Worm (Caenorhabditis elegans) whole organism, L2 larva: ENCODE results near the gene ZC449.5.

Experiments
- F13H6.1 ChIP-seq: sonication (generic microtip); optimal IDR thresholded peaks from 2 replicates; lab custom pipeline; 2016; ENCODE audit warnings: missing genetic modification characterization, missing compliant biosample characterization
- ZK546.5 ChIP-seq: sonication (generic microtip); optimal IDR thresholded peaks from 2 replicates; lab custom pipeline; 2017; ENCODE audit warnings: missing biosample characterization, missing genetic modification characterization
- aly-2 ChIP-seq: fragments of 150-350 bp; optimal IDR thresholded peaks from 2 replicates; lab custom pipeline; 2014; ENCODE audit warnings: missing biosample characterization, missing genetic modification characterization
- ama-1 ChIP-seq: fragments of 150-350 bp; optimal IDR thresholded peaks from 2 replicates; lab custom pipeline; 2018; ENCODE audit warnings: inconsistent platforms
- blmp-1 ChIP-seq: sonication (generic microtip); optimal IDR thresholded peaks from 2 replicates; lab custom pipeline; 2017; ENCODE audit warnings: missing genetic modification characterization, mild to moderate bottlenecking, missing compliant biosample characterization, antibody characterized with exemption, moderate library complexity; ENCODE audit not compliant: insufficient read depth
- ceh-16 ChIP-seq: fragments of 150-350 bp; optimal IDR thresholded peaks from 2 replicates; lab custom pipeline; 2014; ENCODE audit warnings: missing biosample characterization, missing genetic modification characterization
- ceh-82 ChIP-seq: fragments of 150-350 bp; optimal IDR thresholded peaks from 2 replicates; lab custom pipeline; 2014; ENCODE audit warnings: missing biosample characterization, missing genetic modification characterization
- crh-2 ChIP-seq: sonication (generic microtip); optimal IDR thresholded peaks from 2 replicates; lab custom pipeline; 2017; ENCODE audit warnings: missing biosample characterization, missing genetic modification characterization
- egl-27 ChIP-seq: sonication (generic microtip); optimal IDR thresholded peaks from 3 replicates; lab custom pipeline; 2017; ENCODE audit warnings: missing biosample characterization, missing genetic modification reagents, missing genetic modification characterization
- elt-1 ChIP-seq: fragments of 150-350 bp; optimal IDR thresholded peaks from 2 replicates; lab custom pipeline; 2014; ENCODE audit warnings: missing biosample characterization, missing genetic modification characterization
- gmeb-1 ChIP-seq: fragments of 150-350 bp; optimal IDR thresholded peaks from 2 replicates; lab custom pipeline; 2014; ENCODE audit warnings: missing biosample characterization, missing genetic modification characterization
- lin-11 ChIP-seq: fragments of 150-350 bp; sonication (generic microtip); optimal IDR thresholded peaks from 2 replicates; lab custom pipeline; 2014; ENCODE audit warnings: missing biosample characterization, missing genetic modification characterization, inconsistent platforms, mixed read lengths
- lin-13 ChIP-seq: fragments of 150-350 bp; optimal IDR thresholded peaks from 2 replicates; lab custom pipeline; 2014; ENCODE audit warnings: missing biosample characterization, missing genetic modification reagents, missing genetic modification characterization
- mab-5 ChIP-seq: fragments of 150-350 bp; optimal IDR thresholded peaks from 2 replicates; lab custom pipeline; 2014; ENCODE audit warnings: missing biosample characterization, missing genetic modification characterization
- mbf-1 ChIP-seq: sonication (generic microtip); optimal IDR thresholded peaks from 2 replicates; lab custom pipeline; 2017; ENCODE audit warnings: missing biosample characterization, missing genetic modification characterization
- mdl-1 ChIP-seq, 2 experiments: fragments of 150-350 bp in 1 of 2; sonication (generic microtip) in 1 of 2; optimal IDR thresholded peaks; 2 replicates each; lab custom pipeline; 2017; ENCODE audit warnings: missing biosample characterization in 2 of 2, missing genetic modification characterization in 2 of 2
- nhr-10 ChIP-seq: sonication (generic microtip); optimal IDR thresholded peaks from 2 replicates; lab custom pipeline; 2017; ENCODE audit warnings: missing biosample characterization, missing genetic modification characterization
- nhr-12 ChIP-seq: fragments of 150-350 bp; optimal IDR thresholded peaks from 2 replicates; lab custom pipeline; 2014; ENCODE audit warnings: missing biosample characterization, missing genetic modification characterization
- nhr-129 ChIP-seq: fragments of 150-350 bp; optimal IDR thresholded peaks from 2 replicates; lab custom pipeline; 2014; ENCODE audit warnings: missing biosample characterization, missing genetic modification characterization
- nhr-21 ChIP-seq: fragments of 150-350 bp; optimal IDR thresholded peaks from 2 replicates; lab custom pipeline; 2014; ENCODE audit warnings: missing biosample characterization, missing genetic modification characterization
- nhr-23 ChIP-seq: fragments of 150-350 bp; optimal IDR thresholded peaks from 2 replicates; lab custom pipeline; 2014; ENCODE audit warnings: missing biosample characterization, missing genetic modification reagents, missing genetic modification characterization
- nhr-237 ChIP-seq: fragments of 150-350 bp; optimal IDR thresholded peaks from 2 replicates; lab custom pipeline; 2014; ENCODE audit warnings: missing biosample characterization, missing genetic modification characterization
- nhr-6 ChIP-seq: fragments of 150-350 bp; optimal IDR thresholded peaks from 2 replicates; lab custom pipeline; 2014; ENCODE audit warnings: missing biosample characterization, missing genetic modification characterization
- nhr-77 ChIP-seq: fragments of 150-350 bp; optimal IDR thresholded peaks from 2 replicates; lab custom pipeline; 2014; ENCODE audit warnings: missing biosample characterization, missing genetic modification characterization
- peb-1 ChIP-seq: fragments of 150-350 bp; optimal IDR thresholded peaks from 2 replicates; lab custom pipeline; 2014; ENCODE audit warnings: missing biosample characterization, missing genetic modification characterization
- skn-1 ChIP-seq: sonication (generic microtip); optimal IDR thresholded peaks from 2 replicates; lab custom pipeline; 2017; ENCODE audit warnings: missing biosample characterization, missing genetic modification characterization
- sma-9 ChIP-seq, 2 experiments: fragments of 150-350 bp in 1 of 2; sonication (generic microtip) in 1 of 2; optimal IDR thresholded peaks; 2 replicates each; lab custom pipeline; 2014 to 2016; ENCODE audit warnings: missing genetic modification characterization in 2 of 2, mild to moderate bottlenecking in 1 of 2, missing biosample characterization in 1 of 2, missing compliant biosample characterization in 1 of 2, missing genetic modification reagents in 1 of 2, moderate library complexity in 1 of 2
- snpc-4 ChIP-seq: fragments of 150-350 bp; optimal IDR thresholded peaks from 2 replicates; lab custom pipeline; 2014; ENCODE audit warnings: missing biosample characterization, missing genetic modification characterization
- unc-39 ChIP-seq: fragments of 150-350 bp; optimal IDR thresholded peaks from 2 replicates; lab custom pipeline; 2014; ENCODE audit warnings: missing biosample characterization, missing genetic modification characterization
- unc-55 ChIP-seq: fragments of 150-350 bp; sonication (generic microtip); optimal IDR thresholded peaks from 3 replicates; lab custom pipeline; 2014; ENCODE audit warnings: missing biosample characterization, missing genetic modification reagents, missing genetic modification characterization
- unc-62 ChIP-seq: fragments of 150-350 bp; optimal IDR thresholded peaks from 2 replicates; lab custom pipeline; 2014; ENCODE audit warnings: missing biosample characterization, missing genetic modification reagents, missing genetic modification characterization
- zag-1 ChIP-seq: fragments of 150-350 bp; optimal IDR thresholded peaks from 2 replicates; lab custom pipeline; 2014; ENCODE audit warnings: missing biosample characterization, missing genetic modification characterization
- ztf-11 ChIP-seq: sonication (generic microtip); optimal IDR thresholded peaks from 2 replicates; lab custom pipeline; 2017; ENCODE audit warnings: missing biosample characterization, missing genetic modification characterization
- ztf-4 ChIP-seq: fragments of 150-350 bp; optimal IDR thresholded peaks from 2 replicates; lab custom pipeline; 2014; ENCODE audit warnings: missing biosample characterization, missing genetic modification characterization

Gene ZC449.5

DNA sequence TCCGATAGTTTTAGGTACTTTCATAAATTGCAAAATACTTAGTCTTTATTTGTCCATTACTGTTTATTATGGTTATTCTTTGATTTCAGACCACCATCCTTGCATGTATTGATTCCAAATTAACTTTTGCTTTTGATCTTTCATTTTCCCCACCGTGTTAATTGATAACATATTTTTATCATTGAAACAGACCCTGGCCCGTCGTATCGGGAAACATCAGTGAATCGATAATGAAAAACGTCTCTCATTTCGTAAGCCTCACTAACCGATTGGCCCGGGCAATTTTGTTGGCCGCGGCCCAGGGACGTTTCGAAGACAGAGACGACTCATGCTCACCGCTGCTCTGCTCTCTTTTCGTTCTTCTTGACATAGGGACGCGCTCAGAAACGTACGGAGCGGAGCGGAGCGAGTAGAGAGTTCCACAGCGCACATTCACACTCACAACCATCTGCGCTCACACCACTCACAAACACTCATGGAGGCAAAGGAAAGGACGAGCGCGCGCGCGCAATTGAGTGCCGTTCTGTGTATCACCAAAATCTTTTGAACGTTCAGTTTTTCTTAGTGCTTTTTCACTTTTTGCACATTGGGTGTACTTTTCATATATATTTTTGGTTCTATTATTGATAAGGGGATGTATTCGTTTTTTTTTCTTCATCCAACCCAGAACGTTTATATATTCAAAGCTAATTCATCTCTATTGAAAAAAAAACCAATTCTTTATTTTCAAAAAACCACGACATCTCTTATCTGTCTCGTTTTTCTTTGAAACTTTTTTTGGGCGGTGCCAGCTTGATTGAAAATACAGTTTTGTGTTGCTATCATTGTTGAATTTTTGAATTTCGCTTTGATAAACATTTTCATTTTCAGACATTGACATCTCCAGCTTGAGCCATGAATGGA is 26.4 kb upstream of the ZC449.5 start, which contains the start of gene C24H10.2 (continued):
- TF ChIP-seq F13H6.1 (tag; lab: Kevin White, UChicago) = peak; percentile 69
- no peak for TF ChIP-seq zag-1
- TF ChIP-seq sma-9 (GFP tag; optimal IDR thresholded peaks at IDR 0.05; lab: Kevin White, UChicago) = peak; percentile 41
- TF ChIP-seq sma-9 (tag; optimal IDR thresholded peaks at IDR 0.05; lab: Kevin White, UChicago) = no peak
- TF ChIP-seq mdl-1 (tag; optimal IDR thresholded peaks at IDR 0.05; lab: Kevin White, UChicago) = no peak
- no peak for TF ChIP-seq ceh-82 (tag; lab: Kevin White, UChicago)

ce11 chrX:5061763-5062162 is 24.2 kb upstream of the ZC449.5 start:
- TF ChIP-seq ceh-16 (peak; percentile 43), elt-1 (peak; percentile 82), sma-9 (GFP tag; optimal IDR thresholded peaks at IDR 0.05; lab: Kevin White, UChicago) (peak; percentile 36), sma-9 (tag; optimal IDR thresholded peaks at IDR 0.05; lab: Kevin White, UChicago) (no peak), mab-5 (tag; lab: Kevin White, UChicago) (no peak)

DNA sequence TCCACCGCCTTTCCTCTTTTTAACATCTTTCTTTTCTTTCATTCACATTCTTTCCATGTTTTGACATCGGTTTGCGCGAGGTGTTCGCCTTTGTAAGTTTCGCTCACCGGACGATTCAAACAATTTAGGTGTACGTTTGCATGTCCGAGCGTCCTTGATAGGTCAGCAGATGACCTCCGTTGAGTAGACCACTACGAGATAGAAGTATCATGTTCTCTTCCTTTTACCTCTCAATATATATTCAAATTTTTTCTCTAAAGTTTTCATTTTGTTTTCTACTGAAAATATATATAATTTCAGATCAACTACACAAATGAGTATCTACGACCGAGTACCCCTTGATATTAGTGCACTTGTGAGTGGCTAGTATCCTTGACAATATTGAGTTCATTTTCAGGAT is 23.2 kb upstream of the ZC449.5 start, which contains the start of gene C24H10.3:
Gene C24H10.3 (plus strand): TSS at position 301 of the 400 bp plus-strand sequence.
- TF ChIP-seq blmp-1 = no peak
- TF ChIP-seq ama-1 = no peak
- no peak for TF ChIP-seq F13H6.1 (tag; lab: Kevin White, UChicago)
- TF ChIP-seq nhr-6 (tag; lab: Kevin White, UChicago) = no peak
- TF ChIP-seq lin-11 = no peak
- no peak for TF ChIP-seq nhr-21 (tag; lab: Kevin White, UChicago)
- TF ChIP-seq ztf-4 = no peak

DNA sequence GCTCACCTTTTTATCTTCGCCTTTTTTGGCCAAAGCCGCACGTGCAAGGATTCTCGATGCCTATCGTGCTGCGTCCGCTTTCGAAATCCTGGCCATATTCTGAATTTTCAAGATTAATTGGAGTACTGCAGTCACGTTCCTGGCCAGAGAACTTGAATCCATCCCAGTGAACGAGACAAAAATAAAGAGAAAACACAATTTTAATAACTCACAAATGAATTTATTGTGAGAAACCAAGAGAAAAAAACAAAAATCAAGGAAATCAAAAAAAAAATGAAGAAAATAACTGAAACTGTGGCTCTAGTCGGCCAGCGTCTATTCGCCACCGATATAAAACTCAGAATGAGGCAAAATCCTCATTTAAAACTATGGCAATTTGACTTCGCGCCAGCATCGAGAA is 21.6 kb upstream of the ZC449.5 start, which contains the start of gene C24H10.4:
Gene C24H10.4 (minus strand): TSS at position 101 of the 400 bp plus-strand sequence.
- TF ChIP-seq mdl-1 (tag; optimal IDR thresholded peaks at IDR 0.05; lab: Kevin White, UChicago) = no peak
- TF ChIP-seq unc-62 (GFP tag; lab: Kevin White, UChicago) = no peak
- no peak for TF ChIP-seq gmeb-1 (tag; lab: Kevin White, UChicago)
- TF ChIP-seq ceh-16 = no peak
- no peak for TF ChIP-seq nhr-12 (tag; lab: Kevin White, UChicago)
- TF ChIP-seq mab-5 (tag; lab: Kevin White, UChicago) = no peak
- no peak for TF ChIP-seq elt-1
- no peak for TF ChIP-seq unc-55 (GFP tag; lab: Kevin White, UChicago)
- TF ChIP-seq nhr-6 (tag; lab: Kevin White, UChicago) = no peak
- no peak for TF ChIP-seq nhr-77
- no peak for TF ChIP-seq F13H6.1 (tag; lab: Kevin White, UChicago)
- TF ChIP-seq snpc-4 = no peak
- TF ChIP-seq unc-39 = no peak
- TF ChIP-seq ztf-11 = no peak
- no peak for TF ChIP-seq mbf-1 (tag; lab: Kevin White, UChicago)
- TF ChIP-seq aly-2 (tag; lab: Kevin White, UChicago) = no peak
- TF ChIP-seq nhr-129 (tag; lab: Kevin White, UChicago) = no peak

ce11 chrX:5043887-5044286 is 6.3 kb upstream of the ZC449.5 start, which contains the start of gene Y64H9A.2:
Gene Y64H9A.2 (plus strand): TSS chrX:5043976.
- no peak for TF ChIP-seq lin-13 (GFP tag; lab: Kevin White, UChicago)
- no peak for TF ChIP-seq peb-1 (tag; lab: Kevin White, UChicago)
- no peak for TF ChIP-seq ztf-4
- no peak for TF ChIP-seq crh-2 (tag; lab: Kevin White, UChicago)
- TF ChIP-seq nhr-237 (tag; lab: Kevin White, UChicago) = no peak
- TF ChIP-seq sma-9 (GFP tag; optimal IDR thresholded peaks at IDR 0.05; lab: Kevin White, UChicago) = no peak
- TF ChIP-seq sma-9 (tag; optimal IDR thresholded peaks at IDR 0.05; lab: Kevin White, UChicago) = no peak
- no peak for TF ChIP-seq F13H6.1 (tag; lab: Kevin White, UChicago)
- TF ChIP-seq nhr-10 (tag; lab: Kevin White, UChicago) = no peak
- TF ChIP-seq ZK546.5 = no peak
- no peak for TF ChIP-seq ama-1
- no peak for TF ChIP-seq nhr-23
- no peak for TF ChIP-seq snpc-4
- TF ChIP-seq ceh-82 (tag; lab: Kevin White, UChicago) = no peak
- no peak for TF ChIP-seq egl-27 (tag; lab: Kevin White, UChicago)
- TF ChIP-seq unc-62 (GFP tag; lab: Kevin White, UChicago) = no peak
- no peak for TF ChIP-seq nhr-12 (tag; lab: Kevin White, UChicago)
- TF ChIP-seq skn-1 = no peak
